Fruit fly (Drosophila melanogaster): ENCODE results near the gene Sh3beta.

The Sh3beta gene

DNA sequence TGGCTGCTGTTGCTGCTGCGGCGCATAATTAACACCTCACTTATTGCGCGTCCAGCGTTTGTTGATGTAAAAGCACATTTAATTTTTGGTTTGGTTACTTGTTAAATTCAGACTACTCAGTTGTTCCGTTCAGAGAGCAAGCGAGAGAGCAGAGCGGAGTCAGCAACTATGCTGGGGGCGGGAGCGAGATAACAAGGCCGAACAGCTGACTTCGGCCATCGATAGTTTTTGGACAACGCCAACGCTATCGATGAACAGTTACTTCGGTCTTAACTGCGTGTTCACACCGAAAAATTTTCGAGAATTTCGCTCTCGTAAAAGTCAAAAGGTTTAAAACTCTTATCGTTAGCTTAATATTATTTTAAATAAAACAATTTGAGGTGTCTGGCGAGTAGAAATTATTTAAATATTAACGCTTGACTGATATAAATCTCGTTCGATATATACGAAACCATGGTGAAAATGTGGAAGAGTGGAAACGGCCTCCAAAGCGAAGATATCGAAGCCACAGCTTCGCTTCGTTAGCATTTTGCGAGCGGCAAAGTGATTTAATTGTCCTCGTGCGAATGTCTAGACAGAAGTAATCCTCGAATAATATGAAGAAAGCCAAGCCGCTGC, 12.4 kb upstream of the Sh3beta start, which contains the start of the genes SMSr and smid (continued):
- TF ChIP-seq cato (GFP tag; optimal IDR thresholded peaks at IDR 0.05; ENCODE audit: borderline replicate concordance), result no peak
- TF ChIP-seq CG10147 (GFP tag; optimal IDR thresholded peaks at IDR 0.05), result peak; percentile 44
- TF ChIP-seq CG6765 (GFP tag; optimal IDR thresholded peaks at IDR 0.05), result no peak
- no peak for TF ChIP-seq Fer2 (tag; optimal IDR thresholded peaks at IDR 0.05)
- no peak for TF ChIP-seq fru (optimal IDR thresholded peaks at IDR 0.05)
- TF ChIP-seq D19B (GFP tag; optimal IDR thresholded peaks at IDR 0.05), result peak; percentile 6
- peak; percentile 69 for TF ChIP-seq CG31441 (GFP tag; IDR thresholded peaks at IDR 0.05)
- TF ChIP-seq Doc3 (GFP tag; IDR thresholded peaks at IDR 0.05; ENCODE audit: partially characterized antibody), result peak; percentile 85
- peak; percentile 58 for TF ChIP-seq CG11085 (GFP tag; IDR thresholded peaks at IDR 0.05)
- peak; percentile 83 for TF ChIP-seq bbx (GFP tag; IDR thresholded peaks at IDR 0.05; ENCODE audit: partially characterized antibody)
- no peak for TF ChIP-seq CG4360 (GFP tag; IDR thresholded peaks at IDR 0.05)
- peak; percentile 17 for TF ChIP-seq lbe (GFP tag; optimal IDR thresholded peaks at IDR 0.05)
- no peak for TF ChIP-seq Lim3 (GFP tag; IDR thresholded peaks at IDR 0.05)
- no peak for TF ChIP-seq CG5245 (GFP tag; optimal IDR thresholded peaks at IDR 0.05)
- no peak for TF ChIP-seq CG2199 (GFP tag; IDR thresholded peaks at IDR 0.05)
- TF ChIP-seq Xbp1 (GFP tag; optimal IDR thresholded peaks at IDR 0.05), result peak; percentile 72
- TF ChIP-seq ranshi (GFP tag; IDR thresholded peaks at IDR 0.05), result 0 out of 2 replicates have a peak, but pooled peaks have one; percentile 32
- no peak for TF ChIP-seq Hey (tag; optimal IDR thresholded peaks at IDR 0.05)
- TF ChIP-seq GATAe (GFP tag; conservative IDR thresholded peaks at IDR 0.05), result peak; percentile 39; the same call in 1 of the 2 replicates
- 0 out of 2 replicates have a peak, but pooled peaks have one; percentile 10 for TF ChIP-seq Rx (GFP tag; IDR thresholded peaks at IDR 0.05)
- TF ChIP-seq CG13894 (tag; optimal IDR thresholded peaks at IDR 0.05), result peak; percentile 27
- peak; percentile 80 for TF ChIP-seq CG12391 (tag; optimal IDR thresholded peaks at IDR 0.05)
- TF ChIP-seq CG4820 (GFP tag; optimal IDR thresholded peaks at IDR 0.05), result peak; percentile 46
- TF ChIP-seq gfzf (GFP tag; optimal IDR thresholded peaks at IDR 0.05), result peak; percentile 12
- peak; percentile 91 for TF ChIP-seq CG16813 (GFP tag; IDR thresholded peaks at IDR 0.05; ENCODE audit: partially characterized antibody)
- TF ChIP-seq rib (GFP tag; IDR thresholded peaks at IDR 0.05), result no peak
- TF ChIP-seq Sox102F (GFP tag; optimal IDR thresholded peaks at IDR 0.05), result no peak
- no peak for TF ChIP-seq toy (GFP tag; IDR thresholded peaks at IDR 0.05)
- peak; percentile 42; the same call in 2 of the 3 replicates for TF ChIP-seq tgo (GFP tag; IDR thresholded peaks at IDR 0.05)
- peak; percentile 7 for TF ChIP-seq ems (GFP tag; optimal IDR thresholded peaks at IDR 0.05)
- TF ChIP-seq tin (GFP tag; optimal IDR thresholded peaks at IDR 0.05), result peak; percentile 51
- peak; percentile 75 for TF ChIP-seq Hmr (GFP tag; optimal IDR thresholded peaks at IDR 0.05)
- TF ChIP-seq CG10565 (GFP tag; optimal IDR thresholded peaks at IDR 0.05), result no peak
- TF ChIP-seq CG10321 (GFP tag; IDR thresholded peaks at IDR 0.05), result no peak
- no peak for TF ChIP-seq CG10274 (GFP tag; optimal IDR thresholded peaks at IDR 0.05)
- TF ChIP-seq chif (GFP tag; optimal IDR thresholded peaks at IDR 0.05), result peak; percentile 4 to 63
- peak; percentile 66 for TF ChIP-seq CG7839 (tag; optimal IDR thresholded peaks at IDR 0.05)
- TF ChIP-seq psq (GFP tag; optimal IDR thresholded peaks at IDR 0.05), result no peak
- no peak for TF ChIP-seq CG31388 (GFP tag; optimal IDR thresholded peaks at IDR 0.05)
- TF ChIP-seq Mes4 (GFP tag; optimal IDR thresholded peaks at IDR 0.05), result no peak
- TF ChIP-seq z (GFP tag; IDR thresholded peaks at IDR 0.05), result no peak
- TF ChIP-seq Fer3 (tag; optimal IDR thresholded peaks at IDR 0.05), result peak; percentile 39
- peak; percentile 71 for TF ChIP-seq Rfx (GFP tag; IDR thresholded peaks at IDR 0.05)
- no peak for TF ChIP-seq pb (GFP tag; optimal IDR thresholded peaks at IDR 0.05)
- peak; percentile 29 to 46 for TF ChIP-seq Pdp1 (GFP tag; optimal IDR thresholded peaks at IDR 0.05)
- no peak for TF ChIP-seq C15 (GFP tag; IDR thresholded peaks at IDR 0.05)
- TF ChIP-seq br (optimal IDR thresholded peaks at IDR 0.05), result no peak
- peak; percentile 67 for TF ChIP-seq CG18599 (GFP tag; optimal IDR thresholded peaks at IDR 0.05)
- TF ChIP-seq Dip2 (GFP tag; IDR thresholded peaks at IDR 0.05), result no peak
- peak; percentile 52; the same call in 1 of the 2 replicates for TF ChIP-seq Atf6 (GFP tag; IDR thresholded peaks at IDR 0.05)
- no peak for TF ChIP-seq ap (GFP tag; IDR thresholded peaks at IDR 0.05)
